Worm (Caenorhabditis elegans): ENCODE data around the gene W07G4.8.

DNA sequence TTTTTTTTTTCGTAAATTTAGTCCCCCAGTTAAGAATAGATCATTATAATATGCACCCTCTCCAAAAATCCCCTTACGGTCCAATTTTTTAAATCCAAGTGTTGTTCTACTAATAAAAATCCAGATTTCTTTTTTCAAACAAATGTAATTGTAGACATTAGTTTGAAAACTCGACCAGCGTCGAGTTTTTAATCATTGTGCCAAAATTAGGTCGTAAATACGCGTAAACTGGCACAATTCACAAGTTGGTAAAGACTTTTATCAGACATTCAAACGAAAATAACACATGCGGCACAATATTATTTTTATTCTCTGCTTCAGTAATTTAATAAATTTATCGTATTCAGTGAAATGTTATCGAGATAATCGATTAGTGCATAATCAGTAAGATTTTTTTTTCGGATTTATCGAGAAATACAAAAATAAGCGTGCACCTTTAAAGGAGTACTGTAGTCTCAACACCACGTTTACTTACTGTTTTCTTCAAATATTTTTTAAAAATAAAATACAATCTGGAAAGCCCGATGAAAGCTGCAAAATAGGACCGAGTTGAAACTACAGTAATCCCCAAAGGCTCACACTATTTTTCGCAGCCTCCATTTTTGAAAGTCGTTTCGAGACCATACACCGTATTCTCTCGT is 40.9 kb upstream of the W07G4.8 start, which contains the start of gene C34B4.4:
- TF ChIP-seq unc-55 (GFP tag; optimal IDR thresholded peaks at IDR 0.05) (no peak), ceh-19 (GFP tag; optimal IDR thresholded peaks at IDR 0.05) (no peak), nhr-11 (tag; optimal IDR thresholded peaks at IDR 0.05) (no peak)

Measured in whole organism, late embryonic.